Fruit fly (Drosophila melanogaster) whole organism, pupa: ENCODE data around the gene Dpy-30L2.

ENCODE experiments used
- CG10348 ChIP-seq: fragments of 200-800 bp; sonication (Bioruptor generic); IDR thresholded peaks from 2 replicates; pipeline ENCODE4 v1.3.6; 2022; ENCODE audit warnings: missing biosample characterization, missing genetic modification characterization
- CG12605 ChIP-seq: fragments of 200-800 bp; sonication (Bioruptor generic); IDR thresholded peaks from 2 replicates; pipeline ENCODE4 v1.3.6; 2022; ENCODE audit warnings: missing biosample characterization, missing genetic modification characterization
- CG13204 ChIP-seq: fragments of 200-800 bp; sonication (Bioruptor generic); optimal IDR thresholded peaks from 2 replicates; lab custom pipeline; 2018; ENCODE audit warnings: missing biosample characterization, mild to moderate bottlenecking, missing genetic modification characterization, moderate library complexity
- CG14655 ChIP-seq: fragments of 200-800 bp; sonication (Bioruptor generic); optimal IDR thresholded peaks from 3 replicates; lab custom pipeline; 2017; ENCODE audit warnings: mild to moderate bottlenecking, missing biosample characterization, missing genetic modification reagents, missing genetic modification characterization
- CG15710 ChIP-seq: fragments of 200-800 bp; sonication (Bioruptor generic); optimal IDR thresholded peaks from 2 replicates; lab custom pipeline; 2018; ENCODE audit warnings: missing biosample characterization, mild to moderate bottlenecking, missing genetic modification characterization, moderate library complexity
- CG17806 ChIP-seq: fragments of 200-800 bp; sonication (Bioruptor generic); optimal IDR thresholded peaks from 2 replicates; lab custom pipeline; 2018; ENCODE audit warnings: missing biosample characterization, mild to moderate bottlenecking, missing genetic modification characterization, moderate library complexity
- CG32121 ChIP-seq: fragments of 200-800 bp; sonication (Bioruptor generic); IDR thresholded peaks from 2 replicates; pipeline ENCODE4 v1.3.6; 2022; ENCODE audit warnings: missing biosample characterization, missing genetic modification characterization
- CG34367 ChIP-seq: fragments of 200-800 bp; sonication (Bioruptor generic); optimal IDR thresholded peaks from 2 replicates; lab custom pipeline; 2018; ENCODE audit warnings: missing biosample characterization, mild to moderate bottlenecking, missing genetic modification characterization
- CG4496 ChIP-seq: fragments of 200-800 bp; sonication (Bioruptor generic); IDR thresholded peaks from 3 replicates; pipeline ENCODE4 v1.3.6; 2022; ENCODE audit warnings: missing biosample characterization, missing genetic modification characterization
- CG8159 ChIP-seq: fragments of 200-800 bp; sonication (Bioruptor generic); optimal IDR thresholded peaks from 3 replicates; lab custom pipeline; 2018; ENCODE audit warnings: missing biosample characterization, mild to moderate bottlenecking, missing genetic modification characterization, moderate library complexity
- CG8301 ChIP-seq: fragments of 200-800 bp; sonication (Bioruptor generic); optimal IDR thresholded peaks from 2 replicates; lab custom pipeline; 2018; ENCODE audit warnings: missing biosample characterization, mild to moderate bottlenecking, missing genetic modification characterization
- CG9948 ChIP-seq: fragments of 200-800 bp; sonication (Bioruptor generic); optimal IDR thresholded peaks from 2 replicates; lab custom pipeline; 2018; ENCODE audit warnings: missing biosample characterization, mild to moderate bottlenecking, missing genetic modification characterization, moderate library complexity
- D1 ChIP-seq: fragments of 200-800 bp; sonication (Bioruptor generic); optimal IDR thresholded peaks from 2 replicates; lab custom pipeline; 2018; ENCODE audit warnings: missing biosample characterization, mild to moderate bottlenecking, missing genetic modification characterization, moderate library complexity
- EcR ChIP-seq: fragments of 200-800 bp; sonication (Bioruptor generic); optimal IDR thresholded peaks from 3 replicates; lab custom pipeline; 2019; ENCODE audit warnings: missing biosample characterization, missing genetic modification characterization, mild to moderate bottlenecking, moderate library complexity, missing genetic modification reagents
- Ets98B ChIP-seq: fragments of 200-800 bp; sonication (Bioruptor generic); IDR thresholded peaks from 2 replicates; pipeline ENCODE4 v1.3.6; 2022; ENCODE audit warnings: missing biosample characterization, missing genetic modification characterization
- Pif1A ChIP-seq: fragments of 200-800 bp; sonication (Bioruptor generic); optimal IDR thresholded peaks from 3 replicates; lab custom pipeline; 2016; ENCODE audit warnings: missing biosample characterization, missing genetic modification characterization
- Pif1B ChIP-seq: fragments of 200-800 bp; sonication (Bioruptor generic); optimal IDR thresholded peaks from 3 replicates; lab custom pipeline; 2016; ENCODE audit warnings: missing biosample characterization, missing genetic modification characterization
- Snoo ChIP-seq: fragments of 200-800 bp; sonication (Bioruptor generic); optimal IDR thresholded peaks from 3 replicates; lab custom pipeline; 2017; ENCODE audit warnings: missing biosample characterization, mild to moderate bottlenecking, missing genetic modification characterization, inconsistent platforms
- fd96Ca ChIP-seq: fragments of 200-800 bp; sonication (Bioruptor generic); IDR thresholded peaks from 3 replicates; pipeline ENCODE4 v1.3.6; 2022; ENCODE audit warnings: missing biosample characterization, missing genetic modification characterization
- gl ChIP-seq: fragments of 200-800 bp; sonication (Bioruptor generic); optimal IDR thresholded peaks from 2 replicates; lab custom pipeline; 2018; ENCODE audit warnings: missing biosample characterization, mild to moderate bottlenecking, missing genetic modification characterization
- rn ChIP-seq: fragments of 200-800 bp; sonication (Bioruptor generic); IDR thresholded peaks from 2 replicates; pipeline ENCODE4 v1.3.6; 2022; ENCODE audit warnings: missing biosample characterization, missing genetic modification characterization

Dpy-30L2 gene

DNA sequence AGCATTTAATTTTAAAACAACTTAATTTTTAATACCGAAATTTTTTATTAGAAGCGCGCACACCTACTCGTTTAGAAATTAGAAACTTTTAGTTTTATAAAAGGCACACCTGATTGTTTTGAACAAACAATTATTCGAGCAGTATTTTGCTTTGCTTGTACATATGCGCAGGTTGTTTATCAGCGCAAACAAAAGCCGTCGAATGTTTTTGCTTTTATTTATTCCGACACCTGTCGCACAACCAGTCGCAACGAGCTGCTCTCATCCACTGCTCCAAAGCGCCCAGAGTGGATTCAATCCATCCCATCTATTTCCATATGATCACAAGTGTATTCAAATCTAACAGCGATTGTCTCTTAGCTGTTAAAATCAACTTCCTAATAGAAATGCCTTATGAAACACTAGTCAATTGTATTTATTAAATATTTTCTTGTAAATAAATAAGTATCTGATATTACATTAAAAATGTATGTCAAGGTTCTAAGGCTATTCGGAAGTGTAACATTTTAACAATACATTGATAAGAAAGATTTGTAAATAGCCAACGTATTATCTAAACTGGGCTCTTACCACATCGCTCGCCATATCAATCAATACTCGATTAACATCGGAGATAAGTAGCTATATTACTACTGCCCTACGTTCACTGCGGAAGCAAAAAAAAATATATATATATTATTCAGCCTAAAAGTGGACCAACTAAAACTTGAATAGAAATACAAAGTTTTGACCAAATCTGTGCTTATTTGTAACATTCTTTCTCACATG lies 21.6 kb downstream of the Dpy-30L2 start, which contains the start of gene CG11594:
Gene CG11594 (minus strand): TSS at position 274 of the 768 bp plus-strand sequence.
- TF ChIP-seq Pif1B (GFP tag; lab: Kevin White, UChicago) (no peak), D1 (tag; lab: Kevin White, UChicago) (no peak), Ets98B (GFP tag; lab: Robert Waterston, UW) (no peak), CG34367 (tag; lab: Kevin White, UChicago) (no peak), CG4496 (GFP tag; lab: Robert Waterston, UW) (no peak), CG15710 (tag; lab: Kevin White, UChicago) (no peak), fd96Ca (GFP tag; lab: Robert Waterston, UW) (no peak), rn (GFP tag; lab: Robert Waterston, UW) (no peak)

DNA sequence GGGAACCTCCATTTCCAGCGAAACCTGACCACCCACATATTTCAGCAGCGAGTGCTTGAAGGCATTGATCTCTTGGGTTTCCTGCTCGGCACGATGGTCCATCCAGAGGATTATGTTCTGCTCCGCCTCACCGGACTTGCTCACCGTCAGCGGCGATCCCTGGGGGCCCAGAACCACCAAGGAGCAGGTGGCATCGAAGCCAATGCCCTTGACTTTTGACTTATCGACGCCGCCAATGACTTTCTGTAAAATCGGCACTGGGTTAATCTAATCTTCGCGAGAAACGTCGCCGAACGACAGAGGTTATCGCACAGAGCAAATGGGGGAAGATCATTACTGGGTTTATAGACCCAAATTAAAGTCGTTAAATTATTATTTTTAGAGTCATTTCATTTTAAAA lies 23.1 kb downstream of the Dpy-30L2 start:
- TF ChIP-seq CG17806 (no peak), CG12605 (GFP tag; lab: Robert Waterston, UW) (no peak), Ets98B (GFP tag; lab: Robert Waterston, UW) (no peak), CG13204 (GFP tag; lab: Kevin White, UChicago) (no peak), CG8301 (tag; lab: Kevin White, UChicago) (no peak)

DNA sequence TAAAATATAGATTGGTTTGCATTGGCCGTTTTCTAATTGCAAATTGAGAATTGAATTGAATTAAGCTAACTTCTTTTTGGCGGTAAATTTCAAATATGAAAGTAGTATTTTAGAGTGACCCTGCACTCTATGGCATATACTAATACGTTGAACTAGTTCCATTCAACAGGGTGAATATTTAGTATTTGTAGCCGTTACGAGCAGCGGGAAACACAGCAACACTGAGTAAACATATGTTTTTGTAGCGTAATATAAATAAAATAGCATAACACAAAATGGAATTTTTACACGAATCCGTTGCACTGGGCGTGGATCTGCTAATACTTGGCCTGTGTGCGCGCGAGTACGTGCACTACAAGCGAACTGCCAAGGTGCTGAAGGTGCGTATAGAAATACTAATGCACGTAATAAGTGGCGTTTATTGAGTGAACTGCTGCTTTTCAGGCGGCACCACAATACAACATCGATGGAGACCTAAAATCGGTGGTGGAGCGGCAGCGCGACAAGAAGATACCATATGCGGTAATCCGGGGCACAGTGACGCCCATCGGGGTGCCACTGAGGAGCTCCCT lies 26.2 kb downstream of the Dpy-30L2 start, which contains the start of gene Mul1:
Gene Mul1 (plus strand): TSS at position 198 of the 572 bp plus-strand sequence.
- TF ChIP-seq CG14655 (GFP tag; lab: Kevin White, UChicago) (no peak), EcR (no peak), CG17806 (no peak), rn (GFP tag; lab: Robert Waterston, UW) (no peak), CG9948 (tag; lab: Kevin White, UChicago) (no peak), gl (tag; lab: Kevin White, UChicago) (no peak), CG34367 (tag; lab: Kevin White, UChicago) (no peak), CG12605 (GFP tag; lab: Robert Waterston, UW) (no peak), D1 (tag; lab: Kevin White, UChicago) (no peak), Snoo (tag; lab: Kevin White, UChicago) (no peak), CG13204 (GFP tag; lab: Kevin White, UChicago) (no peak), CG8159 (tag; lab: Kevin White, UChicago) (no peak), Pif1B (GFP tag; lab: Kevin White, UChicago) (no peak), CG10348 (GFP tag; lab: Robert Waterston, UW) (no peak), Pif1A (GFP tag; lab: Kevin White, UChicago) (no peak), CG32121 (no peak), fd96Ca (GFP tag; lab: Robert Waterston, UW) (no peak)

DNA sequence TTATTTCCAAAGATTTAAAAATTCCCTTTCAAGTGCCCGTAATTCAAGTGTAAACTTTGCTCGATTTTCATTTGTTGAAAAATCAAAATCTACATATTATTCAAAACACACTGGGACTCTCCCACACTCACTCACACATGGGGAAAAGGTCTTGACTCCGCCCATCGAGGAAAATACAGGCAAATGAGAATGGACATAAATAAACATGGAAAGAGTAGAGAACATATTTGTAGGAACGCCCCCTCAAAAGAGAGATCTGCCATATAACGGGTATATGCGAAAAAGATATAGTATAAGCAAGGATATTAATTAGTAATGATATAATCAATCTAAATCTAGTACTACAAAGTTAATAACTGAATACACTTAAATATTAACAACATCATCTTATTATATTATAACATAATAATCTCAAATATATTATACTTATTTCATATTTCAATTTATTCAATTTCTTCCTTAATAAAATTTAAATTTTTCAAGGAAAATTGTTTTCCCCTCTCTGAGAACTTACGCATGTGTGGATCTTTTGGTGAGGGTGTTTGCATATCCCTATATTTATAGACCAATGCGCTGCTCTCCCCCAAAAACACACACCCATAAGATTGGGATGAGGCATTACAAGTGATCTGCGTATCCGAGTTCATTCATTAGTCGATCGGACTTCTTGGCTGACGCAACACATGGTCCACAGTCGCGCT lies 29.2 kb downstream of the Dpy-30L2 start, which contains the start of gene FoxL1:
Gene FoxL1 (plus strand): TSS at position 651 of the 701 bp plus-strand sequence.
- no peak for TF ChIP-seq gl (tag; lab: Kevin White, UChicago)
- peak; percentile 15 for TF ChIP-seq CG8159 (tag; lab: Kevin White, UChicago)
- TF ChIP-seq, all 21 proteins: peak for 1

DNA sequence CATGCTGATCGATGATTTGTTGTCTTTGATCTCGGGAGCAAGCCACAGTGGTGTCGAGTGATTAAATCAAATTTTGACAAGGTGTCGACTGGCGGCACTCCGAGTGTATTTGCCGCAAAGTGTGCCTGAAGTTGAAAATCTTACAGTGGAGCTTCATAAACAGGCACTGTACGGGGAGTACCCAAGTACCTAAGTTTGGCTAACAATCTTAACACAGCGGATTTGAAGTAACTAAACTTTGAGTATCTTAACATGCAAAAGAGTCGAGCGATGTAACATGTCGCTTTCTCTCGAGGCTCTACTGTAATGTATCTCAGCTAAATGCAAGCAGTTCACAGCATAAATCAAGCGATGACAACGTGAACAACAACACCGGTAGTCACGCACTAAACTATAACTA lies 30.8 kb downstream of the Dpy-30L2 start:
- no peak for TF ChIP-seq gl (tag; lab: Kevin White, UChicago)
- peak; percentile 29 for TF ChIP-seq CG15710 (tag; lab: Kevin White, UChicago)
- no peak for TF ChIP-seq CG10348 (GFP tag; lab: Robert Waterston, UW)
- TF ChIP-seq CG14655 (GFP tag; lab: Kevin White, UChicago), result peak; percentile 52
- no peak for TF ChIP-seq D1 (tag; lab: Kevin White, UChicago)
- peak; percentile 58 for TF ChIP-seq Ets98B (GFP tag; lab: Robert Waterston, UW)
- TF ChIP-seq Pif1A (GFP tag; lab: Kevin White, UChicago), result no peak
- TF ChIP-seq CG17806, result peak; percentile 16
- no peak for TF ChIP-seq CG32121
- TF ChIP-seq CG8301 (tag; lab: Kevin White, UChicago), result peak; percentile 24
- no peak for TF ChIP-seq rn (GFP tag; lab: Robert Waterston, UW)
- no peak for TF ChIP-seq Snoo (tag; lab: Kevin White, UChicago)
- peak; percentile 24 for TF ChIP-seq CG8159 (tag; lab: Kevin White, UChicago)
- peak; percentile 26; the same call in 1 of the 2 replicates for TF ChIP-seq CG12605 (GFP tag; lab: Robert Waterston, UW)
- TF ChIP-seq CG9948 (tag; lab: Kevin White, UChicago), result peak; percentile 21
- TF ChIP-seq EcR, result no peak
- TF ChIP-seq Pif1B (GFP tag; lab: Kevin White, UChicago), result no peak
- TF ChIP-seq CG34367 (tag; lab: Kevin White, UChicago), result peak; percentile 1
- TF ChIP-seq fd96Ca (GFP tag; lab: Robert Waterston, UW), result peak; percentile 58; the same call in 1 of the 3 replicates
- TF ChIP-seq CG13204 (GFP tag; lab: Kevin White, UChicago), result no peak
- no peak; the same call in 1 of the 3 replicates for TF ChIP-seq CG4496 (GFP tag; lab: Robert Waterston, UW)
